Fruit fly (Drosophila melanogaster) whole organism, embryonic: ENCODE data around the gene CG32425.

Experiments used
- BEAF-32 ChIP-seq: fragments of 200-800 bp; sonication (Bioruptor generic); optimal IDR thresholded peaks from 3 replicates; lab custom pipeline; 2017; ENCODE audit warnings: missing biosample characterization, missing genetic modification characterization, mild to moderate bottlenecking, moderate library complexity, missing genetic modification reagents
- CG10209 ChIP-seq: fragments of 200-800 bp; sonication (Bioruptor generic); optimal IDR thresholded peaks from 3 replicates; lab custom pipeline; 2017; ENCODE audit warnings: missing biosample characterization, mild to moderate bottlenecking, missing genetic modification characterization, missing genetic modification reagents
- CG10267 ChIP-seq: fragments of 200-800 bp; sonication (Bioruptor generic); optimal IDR thresholded peaks from 2 replicates; lab custom pipeline; 2018; ENCODE audit warnings: missing biosample characterization, mild to moderate bottlenecking, missing genetic modification characterization, moderate library complexity
- CG11696 ChIP-seq: fragments of 200-800 bp; sonication (Bioruptor generic); IDR thresholded peaks from 2 replicates; pipeline ENCODE4 v1.3.6; 2022; ENCODE audit warnings: missing biosample characterization, missing genetic modification characterization
- CG12071 ChIP-seq: fragments of 200-800 bp; sonication (Bioruptor generic); optimal IDR thresholded peaks from 3 replicates; lab custom pipeline; 2018; ENCODE audit warnings: missing biosample characterization, mild to moderate bottlenecking, missing genetic modification characterization
- CG13287 ChIP-seq: fragments of 200-800 bp; sonication (Bioruptor generic); IDR thresholded peaks from 2 replicates; pipeline ENCODE4 v1.3.6; 2022; ENCODE audit warnings: missing biosample characterization, missing genetic modification characterization; ENCODE audit not compliant: partially characterized antibody
- CG15011 ChIP-seq: fragments of 200-800 bp; sonication (Bioruptor generic); optimal IDR thresholded peaks from 3 replicates; lab custom pipeline; 2018; ENCODE audit warnings: missing biosample characterization, mild to moderate bottlenecking, missing genetic modification characterization
- CG15696 ChIP-seq: fragments of 200-800 bp; sonication (Bioruptor generic); optimal IDR thresholded peaks from 2 replicates; lab custom pipeline; 2019; ENCODE audit warnings: missing biosample characterization, mild to moderate bottlenecking, missing genetic modification characterization, moderate library complexity
- CG17328 ChIP-seq: fragments of 200-800 bp; sonication (Bioruptor generic); IDR thresholded peaks from 2 replicates; pipeline ENCODE4 v1.3.6; 2022; ENCODE audit warnings: missing biosample characterization, missing genetic modification characterization
- CG17385 ChIP-seq: fragments of 200-800 bp; sonication (Bioruptor generic); optimal IDR thresholded peaks from 3 replicates; lab custom pipeline; 2018; ENCODE audit warnings: missing biosample characterization, mild to moderate bottlenecking, missing genetic modification characterization
- CG1832 ChIP-seq: fragments of 200-800 bp; sonication (Bioruptor generic); optimal IDR thresholded peaks from 2 replicates; lab custom pipeline; 2017; ENCODE audit warnings: missing biosample characterization, mild to moderate bottlenecking, missing genetic modification characterization, inconsistent platforms
- CG30020 ChIP-seq: fragments of 200-800 bp; optimal IDR thresholded peaks from 2 replicates; lab custom pipeline; 2019; ENCODE audit warnings: missing biosample characterization, mild to moderate bottlenecking, missing genetic modification characterization, moderate library complexity
- CG30403 ChIP-seq: fragments of 200-800 bp; sonication (Bioruptor generic); optimal IDR thresholded peaks from 3 replicates; lab custom pipeline; 2016; ENCODE audit warnings: missing biosample characterization, missing genetic modification characterization
- CG3065 ChIP-seq: fragments of 200-800 bp; sonication (Bioruptor generic); optimal IDR thresholded peaks from 2 replicates; lab custom pipeline; 2016; ENCODE audit warnings: missing biosample characterization, missing genetic modification characterization
- CG32532 ChIP-seq: fragments of 200-800 bp; sonication (Bioruptor generic); IDR thresholded peaks from 2 replicates; pipeline ENCODE4 v1.3.6; 2022; ENCODE audit warnings: missing biosample characterization, missing genetic modification characterization
- CG34422 ChIP-seq: fragments of 200-800 bp; sonication (Bioruptor generic); IDR thresholded peaks from 3 replicates; pipeline ENCODE4 v1.3.6; 2022; ENCODE audit warnings: missing biosample characterization, missing genetic modification characterization
- CG3847 ChIP-seq: fragments of 200-800 bp; sonication (Bioruptor generic); IDR thresholded peaks from 2 replicates; pipeline ENCODE4 v1.3.6; 2022; ENCODE audit warnings: missing biosample characterization, missing genetic modification characterization
- CG5180 ChIP-seq: fragments of 200-800 bp; sonication (Bioruptor generic); optimal IDR thresholded peaks from 3 replicates; lab custom pipeline; 2017; ENCODE audit warnings: missing biosample characterization, missing genetic modification characterization, mild to moderate bottlenecking, moderate library complexity, missing genetic modification reagents
- CG6854 ChIP-seq: fragments of 200-800 bp; sonication (Bioruptor generic); optimal IDR thresholded peaks from 3 replicates; lab custom pipeline; 2017; ENCODE audit warnings: missing biosample characterization, mild to moderate bottlenecking, missing genetic modification characterization
- D ChIP-seq, 2 experiments: fragments of 200-800 bp in 1 of 2; fragments of >200 bp in 1 of 2; sonication (Bioruptor generic) in 1 of 2; optimal IDR thresholded peaks; 2 replicates in 1 of 2; 3 replicates in 1 of 2; lab custom pipeline; 2017; ENCODE audit warnings: mild to moderate bottlenecking in 1 of 2, missing biosample characterization in 1 of 2, missing genetic modification characterization in 1 of 2, missing genetic modification reagents in 1 of 2
- D19A ChIP-seq: fragments of 200-800 bp; optimal IDR thresholded peaks from 3 replicates; lab custom pipeline; 2019; ENCODE audit warnings: missing biosample characterization, mild to moderate bottlenecking, missing genetic modification characterization, moderate library complexity
- E2f1 ChIP-seq: fragments of 200-800 bp; sonication (Bioruptor generic); IDR thresholded peaks from 2 replicates; pipeline ENCODE4 v1.3.6; 2022; ENCODE audit warnings: missing biosample characterization, missing genetic modification characterization
- ERR ChIP-seq: fragments of 200-800 bp; sonication (Bioruptor generic); optimal IDR thresholded peaks from 2 replicates; lab custom pipeline; 2016; ENCODE audit warnings: missing biosample characterization, missing genetic modification characterization
- Fer1 ChIP-seq: fragments of 200-800 bp; sonication (Bioruptor generic); optimal IDR thresholded peaks from 2 replicates; lab custom pipeline; 2017; ENCODE audit warnings: missing biosample characterization, mild to moderate bottlenecking, missing genetic modification characterization
- Hmr ChIP-seq: fragments of 200-800 bp; sonication (Bioruptor generic); optimal IDR thresholded peaks from 3 replicates; lab custom pipeline; 2017; ENCODE audit warnings: mild to moderate bottlenecking, missing biosample characterization, missing genetic modification reagents, missing genetic modification characterization
- Hr3 ChIP-seq: fragments of 200-800 bp; sonication (Bioruptor generic); optimal IDR thresholded peaks from 3 replicates; lab custom pipeline; 2016; ENCODE audit warnings: missing biosample characterization, missing genetic modification characterization
- MBD-R2 ChIP-seq: fragments of 200-800 bp; sonication (Bioruptor generic); IDR thresholded peaks from 2 replicates; pipeline ENCODE4 v1.3.6; 2022; ENCODE audit warnings: missing biosample characterization, missing genetic modification characterization
- NfI ChIP-seq: fragments of 200-800 bp; sonication (Bioruptor generic); optimal IDR thresholded peaks from 3 replicates; lab custom pipeline; 2018; ENCODE audit warnings: missing biosample characterization, mild to moderate bottlenecking, missing genetic modification characterization, moderate library complexity
- PHDP ChIP-seq: fragments of 200-800 bp; sonication (Bioruptor generic); optimal IDR thresholded peaks from 3 replicates; lab custom pipeline; 2018; ENCODE audit warnings: missing biosample characterization, mild to moderate bottlenecking, missing genetic modification characterization, moderate library complexity
- Poxn ChIP-seq: fragments of 200-800 bp; sonication (Bioruptor generic); IDR thresholded peaks from 2 replicates; pipeline ENCODE4 v1.3.6; 2022; ENCODE audit warnings: missing biosample characterization, missing genetic modification characterization
- Side ChIP-seq: fragments of 200-800 bp; sonication (Bioruptor generic); optimal IDR thresholded peaks from 2 replicates; lab custom pipeline; 2016; ENCODE audit warnings: missing biosample characterization, missing genetic modification characterization
- ara ChIP-seq: fragments of 200-800 bp; sonication (Bioruptor generic); IDR thresholded peaks from 2 replicates; pipeline ENCODE4 v1.3.6; 2022; ENCODE audit warnings: missing biosample characterization, missing genetic modification characterization
- bab2 ChIP-seq: fragments of 200-800 bp; sonication (Bioruptor generic); optimal IDR thresholded peaks from 2 replicates; lab custom pipeline; 2016; ENCODE audit warnings: missing biosample characterization, missing genetic modification characterization
- cad ChIP-seq: fragments of >200 bp; optimal IDR thresholded peaks from 2 replicates; lab custom pipeline; 2017; ENCODE audit warnings: missing biosample characterization, missing genetic modification characterization
- chn ChIP-seq: fragments of 200-800 bp; sonication (Bioruptor generic); optimal IDR thresholded peaks from 2 replicates; lab custom pipeline; 2016; ENCODE audit warnings: missing biosample characterization, missing genetic modification characterization
- da ChIP-seq: fragments of 200-800 bp; sonication (Bioruptor generic); optimal IDR thresholded peaks from 2 replicates; lab custom pipeline; 2016; ENCODE audit warnings: missing biosample characterization, missing genetic modification characterization
- dmrt11E ChIP-seq: fragments of 200-800 bp; sonication (Bioruptor generic); optimal IDR thresholded peaks from 3 replicates; lab custom pipeline; 2018; ENCODE audit warnings: missing biosample characterization, mild to moderate bottlenecking, missing genetic modification characterization, moderate library complexity
- eyg ChIP-seq: fragments of 200-800 bp; sonication (Bioruptor generic); optimal IDR thresholded peaks from 3 replicates; lab custom pipeline; 2016; ENCODE audit warnings: missing biosample characterization, missing genetic modification characterization
- gem ChIP-seq: fragments of 200-800 bp; sonication (Bioruptor generic); optimal IDR thresholded peaks from 2 replicates; lab custom pipeline; 2019; ENCODE audit warnings: missing biosample characterization, mild to moderate bottlenecking, missing genetic modification characterization, moderate library complexity
- ind ChIP-seq: fragments of 200-800 bp; sonication (Bioruptor generic); optimal IDR thresholded peaks from 3 replicates; lab custom pipeline; 2016; ENCODE audit warnings: missing biosample characterization, missing genetic modification characterization
- lab ChIP-seq: fragments of 200-800 bp; sonication (Bioruptor generic); optimal IDR thresholded peaks from 3 replicates; lab custom pipeline; 2017; ENCODE audit warnings: missing biosample characterization, missing genetic modification characterization, mild to moderate bottlenecking, moderate library complexity, missing genetic modification reagents
- lilli ChIP-seq: fragments of 200-800 bp; sonication (Bioruptor generic); optimal IDR thresholded peaks from 3 replicates; lab custom pipeline; 2016; ENCODE audit warnings: missing biosample characterization, missing genetic modification characterization
- nerfin-1 ChIP-seq: fragments of 200-800 bp; sonication (Bioruptor generic); optimal IDR thresholded peaks from 3 replicates; lab custom pipeline; 2019; ENCODE audit warnings: missing biosample characterization, mild to moderate bottlenecking, missing genetic modification characterization, moderate library complexity
- nmo ChIP-seq: fragments of 200-800 bp; sonication (Bioruptor generic); optimal IDR thresholded peaks from 2 replicates; lab custom pipeline; 2018; ENCODE audit warnings: missing biosample characterization, mild to moderate bottlenecking, missing genetic modification characterization, moderate library complexity
- org-1 ChIP-seq: fragments of 200-800 bp; sonication (Bioruptor generic); optimal IDR thresholded peaks from 2 replicates; lab custom pipeline; 2017; ENCODE audit warnings: missing biosample characterization, missing genetic modification characterization
- psq ChIP-seq: fragments of 200-800 bp; sonication (Bioruptor generic); optimal IDR thresholded peaks from 2 replicates; lab custom pipeline; 2017; ENCODE audit warnings: missing biosample characterization, missing genetic modification characterization
- tap ChIP-seq: fragments of 200-800 bp; optimal IDR thresholded peaks from 3 replicates; lab custom pipeline; 2019; ENCODE audit warnings: missing biosample characterization, mild to moderate bottlenecking, missing genetic modification characterization, moderate library complexity
- tin ChIP-seq: fragments of 200-800 bp; sonication (Bioruptor generic); optimal IDR thresholded peaks from 3 replicates; lab custom pipeline; 2016; ENCODE audit warnings: missing biosample characterization, missing genetic modification characterization
- vnd ChIP-seq: fragments of 200-800 bp; sonication (Bioruptor generic); IDR thresholded peaks from 3 replicates; pipeline ENCODE4 v1.3.6; 2022; ENCODE audit warnings: missing biosample characterization, missing genetic modification characterization; ENCODE audit not compliant: partially characterized antibody
- wdn ChIP-seq: fragments of 200-800 bp; sonication (Bioruptor generic); IDR thresholded peaks from 2 replicates; pipeline ENCODE4 v1.3.6; 2022; ENCODE audit warnings: missing biosample characterization, missing genetic modification characterization

Gene CG32425

DNA sequence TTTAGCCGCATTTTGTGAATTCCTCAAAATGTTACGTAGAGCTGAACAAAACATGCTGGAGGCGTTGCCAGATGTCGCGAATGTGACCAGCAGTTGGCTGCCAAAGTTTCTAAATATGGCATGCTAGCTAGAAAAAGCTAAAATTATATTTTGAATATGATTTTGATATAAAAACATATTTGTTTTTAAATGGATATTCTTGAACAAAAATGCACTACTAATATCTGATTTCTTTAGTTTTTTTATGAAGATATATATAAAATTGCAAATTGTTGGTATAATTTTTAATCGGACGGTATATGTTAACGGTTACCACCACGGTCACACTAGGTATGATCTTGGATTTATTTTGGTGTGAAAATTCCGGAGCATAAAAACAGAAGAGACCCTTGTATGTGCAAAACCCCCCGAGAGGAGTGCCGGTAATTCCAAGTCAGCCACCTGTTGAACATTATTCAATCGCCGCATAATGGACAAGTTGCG is 23.6 kb downstream of the CG32425 start, which contains the start of the genes mTerf3 and CG5104 (continued):
- no peak for TF ChIP-seq D (optimal IDR thresholded peaks at IDR 0.05; lab: Kevin White, UChicago)
- no peak for TF ChIP-seq D (GFP tag; optimal IDR thresholded peaks at IDR 0.05; lab: Kevin White, UChicago)
- peak; percentile 59 for TF ChIP-seq nmo (GFP tag; lab: Kevin White, UChicago)
- no peak for TF ChIP-seq E2f1 (GFP tag; lab: Robert Waterston, UW)
- TF ChIP-seq MBD-R2 (GFP tag; lab: Robert Waterston, UW) = peak; percentile 53; the same call in 1 of the 2 replicates
- peak; percentile 50 for TF ChIP-seq lilli (GFP tag; lab: Kevin White, UChicago)
- TF ChIP-seq PHDP (tag; lab: Kevin White, UChicago) = peak; percentile 0
- no peak for TF ChIP-seq cad
- no peak for TF ChIP-seq chn
- no peak for TF ChIP-seq tap (tag; lab: Kevin White, UChicago)
- no peak for TF ChIP-seq CG17385 (GFP tag; lab: Kevin White, UChicago)
- peak; percentile 14 for TF ChIP-seq D19A (tag; lab: Kevin White, UChicago)
- no peak for TF ChIP-seq Hmr (GFP tag; lab: Kevin White, UChicago)
- no peak for TF ChIP-seq ara (GFP tag; lab: Robert Waterston, UW)
- TF ChIP-seq NfI = peak; percentile 25
- no peak for TF ChIP-seq CG17328 (GFP tag; lab: Robert Waterston, UW)
- TF ChIP-seq CG15011 (GFP tag; lab: Kevin White, UChicago) = no peak
- peak; percentile 86 for TF ChIP-seq nerfin-1 (tag; lab: Kevin White, UChicago)
- TF ChIP-seq bab2 = no peak
- TF ChIP-seq Hr3 (GFP tag; lab: Kevin White, UChicago) = no peak
- no peak for TF ChIP-seq CG6854 (GFP tag; lab: Kevin White, UChicago)
- no peak for TF ChIP-seq Poxn (GFP tag; lab: Robert Waterston, UW)
- TF ChIP-seq CG12071 (GFP tag; lab: Kevin White, UChicago) = no peak
- peak; percentile 14 for TF ChIP-seq dmrt11E (tag; lab: Kevin White, UChicago)
- TF ChIP-seq CG1832 (GFP tag; lab: Kevin White, UChicago) = no peak
- TF ChIP-seq CG32532 = no peak
- TF ChIP-seq Fer1 (GFP tag; lab: Kevin White, UChicago) = peak; percentile 17
- TF ChIP-seq CG30403 (GFP tag; lab: Kevin White, UChicago) = peak; percentile 49
- no peak for TF ChIP-seq Side (GFP tag; lab: Kevin White, UChicago)
- no peak for TF ChIP-seq ERR (GFP tag; lab: Kevin White, UChicago)
- TF ChIP-seq BEAF-32 = peak; percentile 36
- peak; percentile 56 for TF ChIP-seq gem (tag; lab: Kevin White, UChicago)
- peak; percentile 39; the same call in 1 of the 2 replicates for TF ChIP-seq CG3847 (GFP tag; lab: Robert Waterston, UW)
- TF ChIP-seq CG13287 (GFP tag; lab: Robert Waterston, UW) = peak; percentile 30; the same call in 1 of the 2 replicates
- no peak for TF ChIP-seq CG10209 (GFP tag; lab: Kevin White, UChicago)
- no peak for TF ChIP-seq da (GFP tag; lab: Kevin White, UChicago)
- peak; percentile 26 for TF ChIP-seq ind (GFP tag; lab: Kevin White, UChicago)
- no peak for TF ChIP-seq wdn (GFP tag; lab: Robert Waterston, UW)
- no peak for TF ChIP-seq lab (GFP tag; lab: Kevin White, UChicago)
- TF ChIP-seq eyg (GFP tag; lab: Kevin White, UChicago) = no peak
- no peak for TF ChIP-seq CG3065
- TF ChIP-seq vnd = no peak
- no peak for TF ChIP-seq CG34422 (GFP tag; lab: Robert Waterston, UW)
- TF ChIP-seq CG10267 (tag; lab: Kevin White, UChicago) = peak; percentile 42
- no peak for TF ChIP-seq CG11696
- peak; percentile 56 for TF ChIP-seq CG30020 (tag; lab: Kevin White, UChicago)
- TF ChIP-seq tin (GFP tag; lab: Kevin White, UChicago) = peak; percentile 22
- TF ChIP-seq CG5180 = no peak
- TF ChIP-seq org-1 (GFP tag; lab: Kevin White, UChicago) = no peak
- TF ChIP-seq CG15696 (tag; lab: Kevin White, UChicago) = peak; percentile 16
- no peak for TF ChIP-seq psq (GFP tag; lab: Kevin White, UChicago)
